Worm (Caenorhabditis elegans) whole organism, young adult: ENCODE results near the gene ZC84.6.

Experiments used
- K11D2.4 ChIP-seq: fragments of 200-800 bp; sonication (Bioruptor generic); IDR thresholded peaks from 2 replicates; pipeline ENCODE4 v1.3.6; 2022; ENCODE audit warnings: missing genetic modification reagents, missing genetic modification characterization, missing compliant biosample characterization
- dpl-1 ChIP-seq: fragments of 150-350 bp; optimal IDR thresholded peaks from 2 replicates; lab custom pipeline; 2014; ENCODE audit warnings: missing biosample characterization, missing genetic modification reagents, missing genetic modification characterization
- madf-10 ChIP-seq: sonication (generic microtip); optimal IDR thresholded peaks from 2 replicates; lab custom pipeline; 2016; ENCODE audit warnings: mild to moderate bottlenecking, missing genetic modification characterization, missing compliant biosample characterization
- ztf-6 ChIP-seq: fragments of 200-800 bp; sonication (Bioruptor generic); IDR thresholded peaks from 2 replicates; pipeline ENCODE4 v1.3.6; 2022; ENCODE audit warnings: missing genetic modification reagents, missing genetic modification characterization, missing compliant biosample characterization

ce11 chrIII:9145765-9146164, 53.7 kb downstream of the ZC84.6 start, which contains the start of gene ZK512.8:
- no peak for TF ChIP-seq ztf-6 (GFP tag; lab: Robert Waterston, UW)
- TF ChIP-seq K11D2.4 (GFP tag; lab: Robert Waterston, UW): no peak
- no peak for TF ChIP-seq dpl-1
- no peak for TF ChIP-seq madf-10 (tag; lab: Kevin White, UChicago)
